Worm (Caenorhabditis elegans): Measurements from ENCODE around the gene fbxb-6.
"Not testable (repeated sequence)": the region's sequence is repeated elsewhere in the genome, so short reads cannot be mapped to it uniquely, and the experiment has no call there.

fbxb-6 gene

ce11 chrII:2045505-2045904 is 19.1 kb upstream of the fbxb-6 start, which contains the start of gene bath-24:
Gene bath-24, minus strand, starts transcription at chrII:2045605.
- no peak for TF ChIP-seq mml-1 (tag; optimal IDR thresholded peaks at IDR 0.05)
- no peak for TF ChIP-seq ceh-82 (tag; optimal IDR thresholded peaks at IDR 0.05)
- no peak for TF ChIP-seq nhr-76 (tag; optimal IDR thresholded peaks at IDR 0.05)
- no peak for TF ChIP-seq unc-62 (GFP tag; optimal IDR thresholded peaks at IDR 0.05)
- TF ChIP-seq skn-1 (tag; optimal IDR thresholded peaks at IDR 0.05), result no peak
- no peak for TF ChIP-seq ama-1 (optimal IDR thresholded peaks at IDR 0.05)
- TF ChIP-seq egl-5 (tag; optimal IDR thresholded peaks at IDR 0.05), result no peak
- no peak for TF ChIP-seq elt-3 (tag; optimal IDR thresholded peaks at IDR 0.05)
- no peak for TF ChIP-seq mdl-1 (tag; optimal IDR thresholded peaks at IDR 0.05)
- TF ChIP-seq pqm-1 (tag; optimal IDR thresholded peaks at IDR 0.05), result no peak
- no peak for TF ChIP-seq R02D3.7 (tag; optimal IDR thresholded peaks at IDR 0.05)
- no peak for TF ChIP-seq elt-1 (tag; optimal IDR thresholded peaks at IDR 0.05)
- no peak for TF ChIP-seq lsy-12 (tag; optimal IDR thresholded peaks at IDR 0.05)
- no peak for TF ChIP-seq ceh-28 (tag; optimal IDR thresholded peaks at IDR 0.05)
- no peak for TF ChIP-seq ztf-11 (tag; optimal IDR thresholded peaks at IDR 0.05)
- TF ChIP-seq zag-1 (tag; optimal IDR thresholded peaks at IDR 0.05), result no peak
- TF ChIP-seq ztf-4 (tag; optimal IDR thresholded peaks at IDR 0.05), result no peak
- TF ChIP-seq ceh-9 (tag; optimal IDR thresholded peaks at IDR 0.05), result no peak
- no peak for TF ChIP-seq lin-39 (tag; optimal IDR thresholded peaks at IDR 0.05)
- TF ChIP-seq hmg-11 (tag; optimal IDR thresholded peaks at IDR 0.05), result no peak

DNA sequence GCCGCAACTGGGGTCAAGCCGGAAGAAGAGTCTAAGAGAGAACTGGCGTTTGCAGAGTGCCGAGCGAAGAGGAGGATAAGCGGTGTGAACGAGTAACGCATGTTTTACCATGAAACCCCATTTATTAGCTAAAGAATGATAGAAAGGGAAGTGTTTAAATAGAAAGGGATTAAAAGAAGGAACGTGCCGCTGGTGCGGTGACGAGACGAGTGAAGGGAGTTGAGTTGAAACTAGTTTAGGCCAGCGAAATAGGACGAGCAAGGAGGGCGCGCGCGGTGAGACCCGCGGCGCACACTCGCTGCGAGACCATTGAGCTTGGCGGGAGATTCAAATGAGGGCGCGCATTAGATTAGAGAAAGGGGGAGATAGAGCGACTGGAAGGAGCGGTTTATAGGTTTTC is 18.0 kb upstream of the fbxb-6 start, which contains the start of gene math-1:
Gene math-1, minus strand, starts transcription at position 101 of the 400 bp plus-strand sequence.
- TF ChIP-seq ztf-11, skn-1, nhr-28 (tag; optimal IDR thresholded peaks at IDR 0.05): not testable (repeated sequence)

DNA sequence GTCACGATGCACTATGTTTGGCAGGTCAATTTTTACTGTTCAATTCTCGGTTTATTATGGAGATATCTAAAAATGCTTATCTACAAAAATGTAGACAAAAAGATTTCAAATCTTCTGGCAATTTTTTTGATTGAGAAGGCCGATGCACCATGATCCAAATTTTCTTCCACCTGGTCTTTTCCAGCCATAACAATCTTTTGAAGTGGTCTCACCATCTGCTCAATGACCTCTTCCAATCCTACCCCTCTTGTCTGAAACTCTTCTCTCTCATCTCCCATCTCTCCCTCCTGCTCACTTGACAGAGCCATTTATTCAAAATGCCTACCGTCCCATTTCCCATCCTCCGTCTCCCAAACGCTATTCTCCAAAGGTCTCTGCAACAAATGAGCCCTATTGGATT is 13.2 kb upstream of the fbxb-6 start, which contains the start of gene fbxb-35:
Gene fbxb-35, plus strand, starts transcription at position 301 of the 400 bp plus-strand sequence.
- TF ChIP-seq pha-4 (tag; optimal IDR thresholded peaks at IDR 0.05) (no peak), aly-2 (tag; optimal IDR thresholded peaks at IDR 0.05) (no peak), jun-1 (tag; optimal IDR thresholded peaks at IDR 0.05) (no peak), nhr-28 (tag; optimal IDR thresholded peaks at IDR 0.05) (no peak), nhr-237 (tag; optimal IDR thresholded peaks at IDR 0.05) (no peak), ceh-28 (tag; optimal IDR thresholded peaks at IDR 0.05) (no peak), nhr-11 (tag; optimal IDR thresholded peaks at IDR 0.05) (no peak), zag-1 (tag; optimal IDR thresholded peaks at IDR 0.05) (no peak), fkh-2 (tag; optimal IDR thresholded peaks at IDR 0.05) (no peak), skn-1 (tag; optimal IDR thresholded peaks at IDR 0.05) (no peak), nhr-76 (tag; optimal IDR thresholded peaks at IDR 0.05) (no peak), ztf-11 (tag; optimal IDR thresholded peaks at IDR 0.05) (no peak), sea-2 (GFP tag; optimal IDR thresholded peaks at IDR 0.05) (no peak), snpc-4 (tag; optimal IDR thresholded peaks at IDR 0.05) (no peak), daf-12 (tag; optimal IDR thresholded peaks at IDR 0.05) (no peak), R02D3.7 (tag; optimal IDR thresholded peaks at IDR 0.05) (no peak)

DNA sequence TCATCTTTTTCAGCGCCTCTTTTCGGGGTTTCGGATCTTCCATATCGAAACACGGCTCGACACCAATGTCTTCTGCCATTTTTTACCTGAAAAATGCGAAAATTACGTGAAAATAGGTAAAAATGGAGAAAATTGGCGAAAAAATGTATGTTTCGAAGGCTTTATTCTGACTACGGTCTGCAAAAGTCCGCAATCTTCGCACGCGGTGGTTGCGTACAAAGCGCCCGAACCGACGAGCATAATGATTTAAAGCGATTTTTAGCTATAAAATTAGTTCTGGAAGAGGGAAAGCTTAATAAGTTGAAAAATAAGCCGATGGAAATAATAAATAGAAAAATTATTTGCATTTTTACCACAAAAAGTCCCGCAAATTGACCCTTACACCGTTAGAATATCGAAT is 5.6 kb upstream of the fbxb-6 start, which contains the start of gene F07E5.5:
Gene F07E5.5, minus strand, starts transcription at position 86 of the 400 bp plus-strand sequence.
- TF ChIP-seq egl-27 (tag; optimal IDR thresholded peaks at IDR 0.05) (no peak), elt-1 (tag; optimal IDR thresholded peaks at IDR 0.05) (peak; percentile 31), eor-1 (tag; optimal IDR thresholded peaks at IDR 0.05) (no peak), nhr-25 (tag; optimal IDR thresholded peaks at IDR 0.05) (peak; percentile 9), fos-1 (tag; optimal IDR thresholded peaks at IDR 0.05) (no peak), elt-2 (tag; optimal IDR thresholded peaks at IDR 0.05) (peak; percentile 20), fkh-10 (GFP tag; optimal IDR thresholded peaks at IDR 0.05) (no peak), ceh-9 (tag; optimal IDR thresholded peaks at IDR 0.05) (no peak), lsy-12 (tag; optimal IDR thresholded peaks at IDR 0.05) (peak; percentile 16), hmg-11 (tag; optimal IDR thresholded peaks at IDR 0.05) (no peak), lin-39 (tag; optimal IDR thresholded peaks at IDR 0.05) (peak; percentile 10), nhr-28 (tag; optimal IDR thresholded peaks at IDR 0.05) (no peak), nhr-67 (tag; optimal IDR thresholded peaks at IDR 0.05) (no peak), sea-2 (GFP tag; optimal IDR thresholded peaks at IDR 0.05) (no peak), nhr-43 (tag; optimal IDR thresholded peaks at IDR 0.05; ENCODE audit: poor library complexity, severe bottlenecking) (no peak), ama-1 (optimal IDR thresholded peaks at IDR 0.05) (no peak), zag-1 (tag; optimal IDR thresholded peaks at IDR 0.05) (no peak), pqm-1 (tag; optimal IDR thresholded peaks at IDR 0.05) (no peak), elt-3 (tag; optimal IDR thresholded peaks at IDR 0.05) (no peak), unc-39 (tag; optimal IDR thresholded peaks at IDR 0.05) (no peak), nhr-12 (tag; optimal IDR thresholded peaks at IDR 0.05) (no peak), nhr-77 (tag; optimal IDR thresholded peaks at IDR 0.05) (no peak), skn-1 (tag; optimal IDR thresholded peaks at IDR 0.05) (no peak), ceh-82 (tag; optimal IDR thresholded peaks at IDR 0.05) (no peak), ztf-4 (tag; optimal IDR thresholded peaks at IDR 0.05) (no peak), ceh-16 (tag; optimal IDR thresholded peaks at IDR 0.05) (no peak), egl-5 (tag; optimal IDR thresholded peaks at IDR 0.05) (no peak), mdl-1 (tag; optimal IDR thresholded peaks at IDR 0.05) (no peak), nhr-23 (tag; optimal IDR thresholded peaks at IDR 0.05) (peak; percentile 41), nhr-76 (tag; optimal IDR thresholded peaks at IDR 0.05) (no peak), ztf-11 (tag; optimal IDR thresholded peaks at IDR 0.05) (no peak), lin-15B (tag; optimal IDR thresholded peaks at IDR 0.05) (peak; percentile 40), snpc-4 (tag; optimal IDR thresholded peaks at IDR 0.05) (peak; percentile 46), R02D3.7 (tag; optimal IDR thresholded peaks at IDR 0.05) (peak; percentile 44), mml-1 (tag; optimal IDR thresholded peaks at IDR 0.05) (no peak), aly-2 (tag; optimal IDR thresholded peaks at IDR 0.05) (no peak), unc-62 (GFP tag; optimal IDR thresholded peaks at IDR 0.05) (no peak)
